Worm (Caenorhabditis elegans): ENCODE data around the gene C34E10.9.

- TF ChIP-seq ztf-23 (GFP tag; IDR thresholded peaks at IDR 0.05) (no peak), med-1 (GFP tag; optimal IDR thresholded peaks at IDR 0.05; ENCODE audit: insufficient read depth) (no peak), ref-1 (GFP tag; conservative IDR thresholded peaks at IDR 0.05) (no peak)
Measured at ce11 chrIII:5291281-5291680, 28.1 kb upstream of the C34E10.9 start.

Data from whole organism, midembryonic.